Worm (Caenorhabditis elegans) whole organism, young adult: ENCODE data around the gene F22B7.9.

ENCODE experiments used
- B0035.1 ChIP-seq: sonication (generic microtip); optimal IDR thresholded peaks from 2 replicates; lab custom pipeline; 2016; ENCODE audit warnings: missing genetic modification characterization, mild to moderate bottlenecking, missing compliant biosample characterization, missing genotype, missing genetic modification reagents
- B0261.1 ChIP-seq: sonication (generic microtip); optimal IDR thresholded peaks from 2 replicates; lab custom pipeline; 2016; ENCODE audit warnings: mild to moderate bottlenecking, missing genetic modification characterization, moderate library complexity, missing compliant biosample characterization
- B0336.3 ChIP-seq: fragments of 200-800 bp; sonication (Bioruptor generic); IDR thresholded peaks from 2 replicates; pipeline ENCODE4 v1.3.6; 2022; ENCODE audit warnings: missing genetic modification characterization, missing compliant biosample characterization
- D2030.7 ChIP-seq: fragments of 200-800 bp; sonication (Bioruptor generic); IDR thresholded peaks from 2 replicates; pipeline ENCODE4 v1.3.6; 2022; ENCODE audit warnings: missing genetic modification reagents, missing genetic modification characterization, missing compliant biosample characterization
- F33H1.4 ChIP-seq: fragments of 200-800 bp; sonication (Bioruptor generic); IDR thresholded peaks from 2 replicates; pipeline ENCODE4 v1.3.6; 2022; ENCODE audit warnings: missing genetic modification reagents, missing genetic modification characterization, missing compliant biosample characterization
- F57C9.4 ChIP-seq: sonication (generic microtip); optimal IDR thresholded peaks from 2 replicates; lab custom pipeline; 2017; ENCODE audit warnings: mild to moderate bottlenecking, missing genetic modification characterization, missing compliant biosample characterization
- Y53F4B.3 ChIP-seq: fragments of 200-800 bp; sonication (Bioruptor generic); IDR thresholded peaks from 2 replicates; pipeline ENCODE4 v1.3.6; 2022; ENCODE audit warnings: missing genetic modification reagents, missing genetic modification characterization, missing compliant biosample characterization
- Y56A3A.18 ChIP-seq: fragments of 200-800 bp; sonication (Bioruptor generic); IDR thresholded peaks from 2 replicates; pipeline ENCODE4 v1.3.6; 2022; ENCODE audit warnings: missing genetic modification reagents, missing genetic modification characterization, missing compliant biosample characterization
- Y67H2A.10 ChIP-seq: fragments of 200-800 bp; sonication (Bioruptor generic); conservative IDR thresholded peaks from 2 replicates; pipeline ENCODE4 v1.3.6; 2022; ENCODE audit warnings: missing genetic modification reagents, missing genetic modification characterization, missing compliant biosample characterization
- attf-5 ChIP-seq: fragments of 200-800 bp; sonication (Bioruptor generic); optimal IDR thresholded peaks from 2 replicates; lab custom pipeline; 2018; ENCODE audit warnings: mild to moderate bottlenecking, missing genetic modification characterization, missing compliant biosample characterization
- attf-6 ChIP-seq: fragments of 200-800 bp; sonication (Bioruptor generic); IDR thresholded peaks from 2 replicates; pipeline ENCODE4 v1.3.6; 2022; ENCODE audit warnings: missing genetic modification reagents, missing genetic modification characterization, missing compliant biosample characterization
- bed-1 ChIP-seq: fragments of 200-800 bp; sonication (Bioruptor generic); IDR thresholded peaks from 2 replicates; pipeline ENCODE4 v1.3.6; 2022; ENCODE audit warnings: missing genetic modification reagents, missing genetic modification characterization, missing compliant biosample characterization
- bed-2 ChIP-seq: fragments of 200-800 bp; sonication (Bioruptor generic); IDR thresholded peaks from 2 replicates; pipeline ENCODE4 v1.3.6; 2022; ENCODE audit warnings: missing genetic modification reagents, missing genetic modification characterization, missing compliant biosample characterization
- cebp-1 ChIP-seq, 2 experiments: fragments of 200-800 bp in 1 of 2; sonication (Bioruptor generic) in 1 of 2; sonication (generic microtip) in 1 of 2; IDR thresholded peaks in 1 of 2; optimal IDR thresholded peaks in 1 of 2; 2 replicates each; pipeline versions ENCODE4 v1.3.6 to Lab custom; 2017 to 2022; ENCODE audit warnings: missing compliant biosample characterization in 2 of 2, missing genetic modification characterization in 2 of 2, mild to moderate bottlenecking in 1 of 2, missing genetic modification reagents in 1 of 2, moderate library complexity in 1 of 2
- ceh-27 ChIP-seq: fragments of 200-800 bp; sonication (Bioruptor generic); optimal IDR thresholded peaks from 2 replicates; lab custom pipeline; 2018; ENCODE audit warnings: mild to moderate bottlenecking, missing genetic modification characterization, moderate library complexity, missing compliant biosample characterization
- ceh-91 ChIP-seq: fragments of 200-800 bp; sonication (Bioruptor generic); IDR thresholded peaks from 2 replicates; pipeline ENCODE4 v1.3.6; 2022; ENCODE audit warnings: missing genetic modification reagents, missing genetic modification characterization, missing compliant biosample characterization
- efl-1 ChIP-seq: fragments of 150-350 bp; optimal IDR thresholded peaks from 2 replicates; lab custom pipeline; 2014; ENCODE audit warnings: missing biosample characterization, missing genetic modification reagents, missing genetic modification characterization
- egl-18 ChIP-seq: fragments of 200-800 bp; sonication (Bioruptor generic); IDR thresholded peaks from 2 replicates; pipeline ENCODE4 v1.3.6; 2022; ENCODE audit warnings: missing genetic modification reagents, missing genetic modification characterization, missing compliant biosample characterization
- egl-44 ChIP-seq: fragments of 200-800 bp; sonication (Bioruptor generic); IDR thresholded peaks from 2 replicates; pipeline ENCODE4 v1.3.6; 2022; ENCODE audit warnings: missing genetic modification reagents, missing genetic modification characterization, missing compliant biosample characterization
- ekl-4 ChIP-seq: fragments of 200-800 bp; sonication (Bioruptor generic); IDR thresholded peaks from 2 replicates; pipeline ENCODE4 v1.3.6; 2022; ENCODE audit warnings: missing genetic modification reagents, missing genetic modification characterization, missing compliant biosample characterization
- hlh-26 ChIP-seq: fragments of 200-800 bp; sonication (Bioruptor generic); conservative IDR thresholded peaks from 2 replicates; pipeline ENCODE4 v1.3.6; 2022; ENCODE audit warnings: missing genetic modification reagents, missing genetic modification characterization, missing compliant biosample characterization
- let-526 ChIP-seq: fragments of 200-800 bp; sonication (Bioruptor generic); IDR thresholded peaks from 2 replicates; pipeline ENCODE4 v1.3.6; 2022; ENCODE audit warnings: missing genetic modification reagents, missing genetic modification characterization, missing compliant biosample characterization
- lin-26 ChIP-seq: fragments of 200-800 bp; sonication (Bioruptor generic); IDR thresholded peaks from 2 replicates; pipeline ENCODE4 v1.3.6; 2022; ENCODE audit warnings: missing genetic modification reagents, missing genetic modification characterization, missing compliant biosample characterization
- lin-54 ChIP-seq: fragments of 200-800 bp; sonication (Bioruptor generic); optimal IDR thresholded peaks from 2 replicates; lab custom pipeline; 2018; ENCODE audit warnings: mild to moderate bottlenecking, missing genetic modification characterization, missing compliant biosample characterization
- lir-1 ChIP-seq: fragments of 200-800 bp; sonication (Bioruptor generic); conservative IDR thresholded peaks from 2 replicates; pipeline ENCODE4 v1.3.6; 2022; ENCODE audit warnings: missing genetic modification reagents, missing genetic modification characterization, missing compliant biosample characterization
- lsl-1 ChIP-seq: fragments of 200-800 bp; sonication (Bioruptor generic); optimal IDR thresholded peaks from 2 replicates; lab custom pipeline; 2018; ENCODE audit warnings: mild to moderate bottlenecking, missing genetic modification characterization, moderate library complexity, missing compliant biosample characterization
- madf-6 ChIP-seq: fragments of 200-800 bp; sonication (Bioruptor generic); IDR thresholded peaks from 2 replicates; pipeline ENCODE4 v1.3.6; 2022; ENCODE audit warnings: missing genetic modification reagents, missing genetic modification characterization, missing compliant biosample characterization
- madf-8 ChIP-seq: fragments of 200-800 bp; sonication (Bioruptor generic); conservative IDR thresholded peaks from 2 replicates; pipeline ENCODE4 v1.3.6; 2022; ENCODE audit warnings: missing genetic modification reagents, missing genetic modification characterization, missing compliant biosample characterization
- nhr-120 ChIP-seq: fragments of 200-800 bp; sonication (Bioruptor generic); IDR thresholded peaks from 2 replicates; pipeline ENCODE4 v1.3.6; 2022; ENCODE audit warnings: missing genetic modification characterization, missing compliant biosample characterization
- nhr-80 ChIP-seq: sonication (generic microtip); optimal IDR thresholded peaks from 2 replicates; lab custom pipeline; 2016; ENCODE audit warnings: missing genetic modification characterization, missing compliant biosample characterization
- pha-4 ChIP-seq: fragments of 150-350 bp; sonication (generic microtip); optimal IDR thresholded peaks from 2 replicates; lab custom pipeline; 2014; ENCODE audit warnings: missing biosample characterization, missing genetic modification reagents, missing genetic modification characterization
- rcor-1 ChIP-seq: fragments of 200-800 bp; sonication (Bioruptor generic); IDR thresholded peaks from 2 replicates; pipeline ENCODE4 v1.3.6; 2022; ENCODE audit warnings: missing genetic modification reagents, missing genetic modification characterization, missing compliant biosample characterization
- repo-1 ChIP-seq: sonication (generic microtip); optimal IDR thresholded peaks from 2 replicates; lab custom pipeline; 2017; ENCODE audit warnings: mild to moderate bottlenecking, missing genetic modification characterization, missing compliant biosample characterization
- snpc-1.3 ChIP-seq: sonication (generic microtip); optimal IDR thresholded peaks from 2 replicates; lab custom pipeline; 2017; ENCODE audit warnings: missing genetic modification characterization, mild to moderate bottlenecking, missing compliant biosample characterization, antibody characterized with exemption, moderate library complexity, missing genotype, missing genetic modification reagents; ENCODE audit not compliant: insufficient read depth
- snpc-3.4 ChIP-seq: sonication (generic microtip); optimal IDR thresholded peaks from 2 replicates; lab custom pipeline; 2017; ENCODE audit warnings: missing genetic modification characterization, mild to moderate bottlenecking, missing compliant biosample characterization, antibody characterized with exemption, moderate library complexity, missing genotype, missing genetic modification reagents
- snpc-4 ChIP-seq, 5 experiments: fragments of 150-350 bp in 1 of 5; sonication (generic microtip) in 4 of 5; optimal IDR thresholded peaks; 2 replicates each; lab custom pipeline; 2014 to 2018; ENCODE audit warnings: missing genetic modification characterization in 5 of 5, missing biosample characterization in 3 of 5, antibody characterized with exemption in 2 of 5, mild to moderate bottlenecking in 2 of 5, missing compliant biosample characterization in 2 of 5, missing genotype in 2 of 5, moderate library complexity in 2 of 5, missing genetic modification reagents in 1 of 5
- somi-1 ChIP-seq: fragments of 200-800 bp; sonication (Bioruptor generic); optimal IDR thresholded peaks from 2 replicates; lab custom pipeline; 2018; ENCODE audit warnings: mild to moderate bottlenecking, missing genetic modification characterization, missing compliant biosample characterization
- sptf-2 ChIP-seq: fragments of 200-800 bp; sonication (Bioruptor generic); optimal IDR thresholded peaks from 2 replicates; lab custom pipeline; 2018; ENCODE audit warnings: mild to moderate bottlenecking, missing genetic modification characterization, missing compliant biosample characterization
- xnd-1 ChIP-seq: sonication (generic microtip); optimal IDR thresholded peaks from 2 replicates; lab custom pipeline; 2016; ENCODE audit warnings: missing genotype, missing genetic modification reagents, missing genetic modification characterization, missing compliant biosample characterization
- zim-3 ChIP-seq: sonication (generic microtip); optimal IDR thresholded peaks from 2 replicates; lab custom pipeline; 2017; ENCODE audit warnings: mild to moderate bottlenecking, missing genetic modification characterization, moderate library complexity, missing compliant biosample characterization
- ztf-26 ChIP-seq: sonication (generic microtip); optimal IDR thresholded peaks from 2 replicates; lab custom pipeline; 2017; ENCODE audit warnings: missing genetic modification characterization, missing compliant biosample characterization
- ztf-3 ChIP-seq: fragments of 200-800 bp; sonication (Bioruptor generic); optimal IDR thresholded peaks from 2 replicates; lab custom pipeline; 2018; ENCODE audit warnings: mild to moderate bottlenecking, missing genetic modification characterization, missing compliant biosample characterization

The F22B7.9 gene

ce11 chrIII:8689143-8689542 lies 35.4 kb upstream of the F22B7.9 start:
- TF ChIP-seq F57C9.4 (tag; lab: Kevin White, UChicago) (no peak), somi-1 (GFP tag; lab: Kevin White, UChicago) (no peak), ztf-26 (tag; lab: Kevin White, UChicago) (no peak), snpc-3.4 (tag; lab: Kevin White, UChicago) (no peak), F33H1.4 (GFP tag; lab: Robert Waterston, UW) (peak; percentile 87), B0261.1 (tag; lab: Kevin White, UChicago) (no peak), egl-18 (GFP tag; lab: Robert Waterston, UW) (no peak), bed-1 (no peak), lir-1 (GFP tag; lab: Robert Waterston, UW) (no peak), lin-54 (GFP tag; lab: Kevin White, UChicago) (peak; percentile 26), Y53F4B.3 (GFP tag; lab: Robert Waterston, UW) (no peak), egl-44 (GFP tag; lab: Robert Waterston, UW) (no peak), ceh-91 (GFP tag; lab: Robert Waterston, UW) (peak; percentile 27; the same call in 1 of the 2 replicates), xnd-1 (peak; percentile 80), B0035.1 (tag; lab: Kevin White, UChicago) (no peak), lsl-1 (GFP tag; lab: Kevin White, UChicago) (peak; percentile 88), repo-1 (tag; lab: Kevin White, UChicago) (no peak), snpc-1.3 (tag; lab: Kevin White, UChicago) (peak; percentile 22), zim-3 (tag; lab: Kevin White, UChicago) (no peak), nhr-120 (GFP tag; lab: Robert Waterston, UW) (no peak), D2030.7 (GFP tag; lab: Robert Waterston, UW) (peak; percentile 52; the same call in 1 of the 2 replicates), rcor-1 (GFP tag; lab: Robert Waterston, UW) (0 out of 2 replicates have a peak, but pooled peaks have one; percentile 13), snpc-4 (GFP tag; optimal IDR thresholded peaks at IDR 0.05; lab: Kevin White, UChicago) (peak; percentile 16), snpc-4 (tag; optimal IDR thresholded peaks at IDR 0.05; lab: Kevin White, UChicago) (peak in 1 of 4 experiments; percentile 1), attf-6 (GFP tag; lab: Robert Waterston, UW) (no peak), madf-8 (peak; percentile 82), efl-1 (GFP tag; lab: Kevin White, UChicago) (peak; percentile 78), pha-4 (tag; lab: Kevin White, UChicago) (no peak), hlh-26 (GFP tag; lab: Robert Waterston, UW) (no peak), ceh-27 (GFP tag; lab: Kevin White, UChicago) (no peak), Y56A3A.18 (no peak), Y67H2A.10 (no peak), madf-6 (GFP tag; lab: Robert Waterston, UW) (peak; percentile 92), sptf-2 (GFP tag; lab: Kevin White, UChicago) (no peak), ekl-4 (GFP tag; lab: Robert Waterston, UW) (no peak), B0336.3 (GFP tag; lab: Robert Waterston, UW) (no peak)

ce11 chrIII:8688438-8688946 lies 34.8 kb upstream of the F22B7.9 start, which contains the start of gene hadb-1:
hadb-1 (minus strand) TSS chrIII:8688488.
- peak; percentile 12 for TF ChIP-seq attf-5
- TF ChIP-seq repo-1 (tag; lab: Kevin White, UChicago): peak; percentile 10
- TF ChIP-seq nhr-80 (tag; lab: Kevin White, UChicago): peak; percentile 56
- 0 out of 2 replicates have a peak, but pooled peaks have one; percentile 7 for TF ChIP-seq lir-1 (GFP tag; lab: Robert Waterston, UW)
- no peak for TF ChIP-seq bed-2 (GFP tag; lab: Robert Waterston, UW)
- 0 out of 2 replicates have a peak, but pooled peaks have one; percentile 7 for TF ChIP-seq lin-26 (GFP tag; lab: Robert Waterston, UW)
- 0 out of 2 replicates have a peak, but pooled peaks have one; percentile 22 for TF ChIP-seq let-526 (GFP tag; lab: Robert Waterston, UW)
- TF ChIP-seq cebp-1 (GFP tag; IDR thresholded peaks at IDR 0.05; lab: Robert Waterston, UW): no peak
- TF ChIP-seq cebp-1 (tag; optimal IDR thresholded peaks at IDR 0.05; lab: Kevin White, UChicago): peak; percentile 28
- TF ChIP-seq Y67H2A.10: no peak
- TF ChIP-seq ztf-3 (GFP tag; lab: Kevin White, UChicago): no peak
- TF ChIP-seq, all 124 proteins: peak for 7
